Fruit fly (Drosophila melanogaster) whole organism: ENCODE results near the gene Ugt36A1.

Experiments used
- CG8478 ChIP-seq: fragments of >200 bp; optimal IDR thresholded peaks from 2 replicates; lab custom pipeline; 2018; ENCODE audit warnings: inconsistent platforms
- psq ChIP-seq: fragments of >200 bp; optimal IDR thresholded peaks from 2 replicates; lab custom pipeline; 2017

dm6 chr2L:3645339-3645738 lies 26.4 kb downstream of the Ugt36A1 start:
- no peak for TF ChIP-seq psq (lab: Kevin White, UChicago)
- no peak for TF ChIP-seq CG8478 (lab: Kevin White, UChicago)
